Fruit fly (Drosophila melanogaster): ENCODE measurements around the gene CG13970.
A peak's percentile ranks its signal among the peaks of the same experiment; 100 is the strongest.

CG13970 gene

DNA sequence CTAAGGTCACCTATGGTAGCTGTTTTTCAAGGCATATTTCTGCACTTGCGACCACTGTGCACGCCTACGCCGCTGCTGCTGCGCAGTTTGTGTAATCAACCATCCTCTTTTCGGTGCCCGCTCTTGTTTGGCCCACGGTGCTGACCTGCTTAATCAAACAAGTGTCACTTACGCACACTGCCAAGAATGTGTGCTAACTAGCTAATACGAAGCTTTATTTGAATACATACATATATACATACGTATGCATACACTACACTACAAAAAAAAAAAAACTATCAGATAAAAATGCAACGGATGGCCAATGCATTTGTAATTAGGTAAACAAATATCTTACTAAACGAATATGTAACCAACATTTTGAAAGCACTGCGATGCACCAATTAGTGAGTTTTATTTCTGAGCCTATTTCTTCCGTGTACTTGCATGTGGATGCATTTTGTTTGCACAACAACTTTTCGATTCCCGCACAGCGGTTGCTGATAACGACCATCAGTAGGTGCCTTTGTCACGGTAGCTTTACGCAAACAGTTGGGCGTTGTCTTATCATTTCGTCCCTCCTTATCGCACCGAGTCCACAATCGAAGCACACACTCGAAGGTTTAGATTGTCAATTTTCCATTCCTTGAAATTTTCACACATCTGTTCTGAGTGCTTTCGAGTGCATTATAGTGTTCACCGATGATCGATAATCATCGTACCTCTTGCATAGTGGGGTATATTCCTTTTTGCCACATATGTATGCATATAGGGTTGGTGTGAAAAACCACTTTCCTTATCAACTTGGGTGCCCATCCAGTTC, 17.5 kb downstream of the CG13970 start (continued):
- TF ChIP-seq danr (GFP tag; IDR thresholded peaks at IDR 0.05) (peak; percentile 63), Hr39 (optimal IDR thresholded peaks at IDR 0.05) (no peak), CG14667 (GFP tag; IDR thresholded peaks at IDR 0.05) (peak; percentile 82), CG1602 (GFP tag; optimal IDR thresholded peaks at IDR 0.05) (peak; percentile 79), Myb (GFP tag; optimal IDR thresholded peaks at IDR 0.05) (peak; percentile 53), caup (GFP tag; optimal IDR thresholded peaks at IDR 0.05; ENCODE audit: severe bottlenecking) (peak; percentile 74), Ets65A (GFP tag) (peak; percentile 91), sima (GFP tag; optimal IDR thresholded peaks at IDR 0.05) (peak; percentile 58), slou (GFP tag; optimal IDR thresholded peaks at IDR 0.05) (no peak), CG17568 (GFP tag; optimal IDR thresholded peaks at IDR 0.05) (peak; percentile 81), tx (GFP tag; optimal IDR thresholded peaks at IDR 0.05) (peak; percentile 74), CG17802 (tag; optimal IDR thresholded peaks at IDR 0.05) (peak; percentile 61), HHEX (GFP tag; optimal IDR thresholded peaks at IDR 0.05) (peak; percentile 86), odd (GFP tag; optimal IDR thresholded peaks at IDR 0.05) (peak; percentile 82), Rfx (GFP tag; IDR thresholded peaks at IDR 0.05) (peak; percentile 73), ab (GFP tag; optimal IDR thresholded peaks at IDR 0.05) (no peak), zf30C (GFP tag; optimal IDR thresholded peaks at IDR 0.05) (peak; percentile 68), tgo (GFP tag; IDR thresholded peaks at IDR 0.05) (peak; percentile 74; the same call in 2 of the 3 replicates), ems (GFP tag; optimal IDR thresholded peaks at IDR 0.05) (peak; percentile 75), Ssrp (tag; optimal IDR thresholded peaks at IDR 0.05) (peak; percentile 73), crol (GFP tag; IDR thresholded peaks at IDR 0.05) (peak; percentile 83), mam (GFP tag; optimal IDR thresholded peaks at IDR 0.05) (peak; percentile 63), pfk (GFP tag; optimal IDR thresholded peaks at IDR 0.05) (peak; percentile 2), ttk (GFP tag; IDR thresholded peaks at IDR 0.05) (peak; percentile 81), Neu2 (GFP tag; optimal IDR thresholded peaks at IDR 0.05; ENCODE audit: borderline replicate concordance) (no peak), oc (tag; optimal IDR thresholded peaks at IDR 0.05) (peak; percentile 86), Optix (GFP tag; IDR thresholded peaks at IDR 0.05) (peak; percentile 77), mirr (GFP tag; optimal IDR thresholded peaks at IDR 0.05) (peak; percentile 73), CG17328 (GFP tag; IDR thresholded peaks at IDR 0.05) (peak; percentile 92), Oaz (GFP tag; IDR thresholded peaks at IDR 0.05) (peak; percentile 80), dan (GFP tag; IDR thresholded peaks at IDR 0.05) (peak; percentile 51; the same call in 1 of the 2 replicates), CG3995 (GFP tag; optimal IDR thresholded peaks at IDR 0.05) (peak; percentile 2), Atf-2 (GFP tag; optimal IDR thresholded peaks at IDR 0.05) (peak; percentile 79), Xrp1 (GFP tag; IDR thresholded peaks at IDR 0.05) (peak; percentile 89), BtbVII (GFP tag; optimal IDR thresholded peaks at IDR 0.05) (peak; percentile 83), bsh (GFP tag; optimal IDR thresholded peaks at IDR 0.05) (peak; percentile 61 to 89), Sry-β (GFP tag; optimal IDR thresholded peaks at IDR 0.05) (peak; percentile 0), CG1024 (GFP tag; IDR thresholded peaks at IDR 0.05) (peak; percentile 78), fru (optimal IDR thresholded peaks at IDR 0.05) (no peak), mld (GFP tag; IDR thresholded peaks at IDR 0.05; ENCODE audit: partially characterized antibody) (no peak), Taf1 (GFP tag; IDR thresholded peaks at IDR 0.05) (peak; percentile 42; the same call in 1 of the 2 replicates), CG2199 (GFP tag; IDR thresholded peaks at IDR 0.05) (peak; percentile 79; the same call in 1 of the 3 replicates), Asciz (GFP tag; optimal IDR thresholded peaks at IDR 0.05) (peak; percentile 90), vfl (GFP tag; optimal IDR thresholded peaks at IDR 0.05) (peak; percentile 11), stwl (tag; optimal IDR thresholded peaks at IDR 0.05) (no peak), Pdp1 (GFP tag; optimal IDR thresholded peaks at IDR 0.05) (peak; percentile 85 to 93), TFAM (GFP tag; optimal IDR thresholded peaks at IDR 0.05) (peak; percentile 48), maf-S (GFP tag; optimal IDR thresholded peaks at IDR 0.05) (peak; percentile 64), Scr (GFP tag; IDR thresholded peaks at IDR 0.05; ENCODE audit: partially characterized antibody) (no peak), Doc3 (GFP tag; IDR thresholded peaks at IDR 0.05; ENCODE audit: partially characterized antibody) (no peak)

Data from whole organism, embryonic.